Worm (Caenorhabditis elegans): Measurements from ENCODE around the gene aat-7.

- TF ChIP-seq snpc-4 (tag; optimal IDR thresholded peaks at IDR 0.05) (no peak), efl-3 (GFP tag; optimal IDR thresholded peaks at IDR 0.05) (no peak), xbp-1 (tag; optimal IDR thresholded peaks at IDR 0.05) (no peak), nhr-77 (tag; optimal IDR thresholded peaks at IDR 0.05) (no peak), jun-1 (tag; optimal IDR thresholded peaks at IDR 0.05) (no peak), skn-1 (tag; optimal IDR thresholded peaks at IDR 0.05) (no peak), mdl-1 (tag; optimal IDR thresholded peaks at IDR 0.05) (no peak), sptf-1 (tag; optimal IDR thresholded peaks at IDR 0.05) (no peak)
Observed at ce11 chrII:1368756-1369155, 17.9 kb upstream of the aat-7 start.

Data from whole organism, L1 larva.